Worm (Caenorhabditis elegans) whole organism, late embryonic: ENCODE results near the gene Y22D7AL.9.

ENCODE experiments used
- C08G9.2 ChIP-seq: sonication (generic microtip); optimal IDR thresholded peaks from 2 replicates; lab custom pipeline; 2016; ENCODE audit warnings: mild to moderate bottlenecking, missing genetic modification characterization, moderate library complexity, missing compliant biosample characterization
- K02D7.2 ChIP-seq: sonication (generic microtip); optimal IDR thresholded peaks from 2 replicates; lab custom pipeline; 2017; ENCODE audit warnings: mild to moderate bottlenecking, missing genetic modification characterization, missing compliant biosample characterization
- K09A11.1 ChIP-seq: sonication (generic microtip); optimal IDR thresholded peaks from 2 replicates; lab custom pipeline; 2017; ENCODE audit warnings: antibody characterized with exemption, mild to moderate bottlenecking, missing genetic modification characterization, missing compliant biosample characterization; ENCODE audit not compliant: insufficient read depth
- T23F11.4 ChIP-seq: fragments of 200-800 bp; sonication (Bioruptor generic); optimal IDR thresholded peaks from 2 replicates; lab custom pipeline; 2018; ENCODE audit warnings: mild to moderate bottlenecking, missing genetic modification characterization, missing compliant biosample characterization
- Y22D7AL.16 ChIP-seq: sonication (generic microtip); optimal IDR thresholded peaks from 2 replicates; lab custom pipeline; 2016; ENCODE audit warnings: missing genetic modification characterization, missing compliant biosample characterization
- ahr-1 ChIP-seq: sonication (generic microtip); optimal IDR thresholded peaks from 2 replicates; lab custom pipeline; 2016; ENCODE audit warnings: missing genetic modification characterization, missing compliant biosample characterization
- ama-1 ChIP-seq: fragments of 150-350 bp; optimal IDR thresholded peaks from 2 replicates; lab custom pipeline; 2014
- ceh-14 ChIP-seq: sonication (generic microtip); optimal IDR thresholded peaks from 2 replicates; lab custom pipeline; 2016; ENCODE audit warnings: missing genotype, missing genetic modification characterization, missing compliant biosample characterization
- ceh-19 ChIP-seq: fragments of 200-800 bp; sonication (Bioruptor generic); optimal IDR thresholded peaks from 2 replicates; lab custom pipeline; 2018; ENCODE audit warnings: mild to moderate bottlenecking, missing genetic modification characterization, missing compliant biosample characterization
- ceh-22 ChIP-seq: sonication (generic microtip); optimal IDR thresholded peaks from 2 replicates; lab custom pipeline; 2017; ENCODE audit warnings: missing biosample characterization, missing genetic modification characterization
- ceh-24 ChIP-seq: sonication (generic microtip); optimal IDR thresholded peaks from 2 replicates; lab custom pipeline; 2016; ENCODE audit warnings: mild to moderate bottlenecking, missing genetic modification characterization, missing compliant biosample characterization
- ceh-30 ChIP-seq: fragments of 150-350 bp; optimal IDR thresholded peaks from 2 replicates; lab custom pipeline; 2014; ENCODE audit warnings: missing biosample characterization, missing genetic modification characterization
- ceh-45 ChIP-seq: fragments of 200-800 bp; sonication (Bioruptor generic); IDR thresholded peaks from 2 replicates; pipeline ENCODE4 v1.3.6; 2022; ENCODE audit warnings: missing genetic modification reagents, missing genetic modification characterization, missing compliant biosample characterization
- ceh-48 ChIP-seq: sonication (generic microtip); optimal IDR thresholded peaks from 2 replicates; lab custom pipeline; 2016; ENCODE audit warnings: missing genetic modification characterization, inconsistent platforms, missing compliant biosample characterization
- ceh-6 ChIP-seq: fragments of 200-800 bp; sonication (Bioruptor generic); optimal IDR thresholded peaks from 2 replicates; lab custom pipeline; 2018; ENCODE audit warnings: mild to moderate bottlenecking, missing genetic modification characterization, missing compliant biosample characterization
- ceh-9 ChIP-seq: sonication (generic microtip); optimal IDR thresholded peaks from 2 replicates; lab custom pipeline; 2016; ENCODE audit warnings: mild to moderate bottlenecking, missing genetic modification characterization, inconsistent platforms, missing compliant biosample characterization
- elt-2 ChIP-seq: sonication (generic microtip); optimal IDR thresholded peaks from 2 replicates; lab custom pipeline; 2016; ENCODE audit warnings: missing genetic modification reagents, missing genetic modification characterization, missing compliant biosample characterization
- elt-4 ChIP-seq: sonication (generic microtip); optimal IDR thresholded peaks from 2 replicates; lab custom pipeline; 2016; ENCODE audit warnings: missing genetic modification characterization, missing compliant biosample characterization
- eyg-1 ChIP-seq: sonication (generic microtip); optimal IDR thresholded peaks from 2 replicates; lab custom pipeline; 2016; ENCODE audit warnings: missing genotype, missing genetic modification characterization, missing compliant biosample characterization
- fkh-6 ChIP-seq: sonication (generic microtip); optimal IDR thresholded peaks from 2 replicates; lab custom pipeline; 2016; ENCODE audit warnings: missing genetic modification characterization, missing compliant biosample characterization
- hlh-13 ChIP-seq: fragments of 200-800 bp; sonication (Bioruptor generic); optimal IDR thresholded peaks from 2 replicates; lab custom pipeline; 2018; ENCODE audit warnings: mild to moderate bottlenecking, missing genetic modification characterization, missing compliant biosample characterization
- hlh-30 ChIP-seq: sonication (generic microtip); optimal IDR thresholded peaks from 2 replicates; lab custom pipeline; 2017; ENCODE audit warnings: antibody characterized with exemption, missing genetic modification characterization, missing compliant biosample characterization; ENCODE audit not compliant: insufficient read depth
- hlh-6 ChIP-seq: sonication (generic microtip); optimal IDR thresholded peaks from 2 replicates; lab custom pipeline; 2016; ENCODE audit warnings: missing genotype, missing genetic modification characterization, missing compliant biosample characterization
- hlh-8 ChIP-seq: sonication (generic microtip); optimal IDR thresholded peaks from 2 replicates; lab custom pipeline; 2016; ENCODE audit warnings: missing genotype, missing genetic modification characterization, missing compliant biosample characterization
- madf-2 ChIP-seq: sonication (generic microtip); optimal IDR thresholded peaks from 2 replicates; lab custom pipeline; 2017; ENCODE audit warnings: missing genetic modification characterization, missing compliant biosample characterization
- nfya-1 ChIP-seq: sonication (generic microtip); optimal IDR thresholded peaks from 2 replicates; lab custom pipeline; 2017; ENCODE audit warnings: missing genetic modification characterization, mild to moderate bottlenecking, missing compliant biosample characterization, antibody characterized with exemption, moderate library complexity
- nhr-11 ChIP-seq: fragments of 150-350 bp; optimal IDR thresholded peaks from 2 replicates; lab custom pipeline; 2014; ENCODE audit warnings: missing biosample characterization, missing genetic modification characterization
- nhr-232 ChIP-seq: sonication (generic microtip); optimal IDR thresholded peaks from 2 replicates; lab custom pipeline; 2016; ENCODE audit warnings: missing genetic modification characterization, missing compliant biosample characterization
- odd-2 ChIP-seq: sonication (generic microtip); optimal IDR thresholded peaks from 2 replicates; lab custom pipeline; 2017; ENCODE audit warnings: antibody characterized with exemption, mild to moderate bottlenecking, missing genetic modification characterization, missing compliant biosample characterization
- pag-3 ChIP-seq: sonication (generic microtip); optimal IDR thresholded peaks from 2 replicates; lab custom pipeline; 2016; ENCODE audit warnings: missing compliant biosample characterization, missing genetic modification characterization, borderline replicate concordance
- pat-9 ChIP-seq: fragments of 200-800 bp; sonication (Bioruptor generic); optimal IDR thresholded peaks from 2 replicates; lab custom pipeline; 2018; ENCODE audit warnings: mild to moderate bottlenecking, missing genetic modification characterization, moderate library complexity, missing compliant biosample characterization
- pax-1 ChIP-seq: fragments of 150-350 bp; optimal IDR thresholded peaks from 2 replicates; lab custom pipeline; 2014; ENCODE audit warnings: missing biosample characterization, missing genetic modification characterization
- pha-4 ChIP-seq: fragments of 150-350 bp; optimal IDR thresholded peaks from 2 replicates; lab custom pipeline; 2018; ENCODE audit warnings: missing biosample characterization, missing genetic modification reagents, missing genetic modification characterization
- pros-1 ChIP-seq: fragments of 150-350 bp; optimal IDR thresholded peaks from 2 replicates; lab custom pipeline; 2014; ENCODE audit warnings: missing biosample characterization, missing genetic modification reagents, missing genetic modification characterization
- rnt-1 ChIP-seq: sonication (generic microtip); optimal IDR thresholded peaks from 2 replicates; lab custom pipeline; 2016; ENCODE audit warnings: missing genetic modification characterization, missing compliant biosample characterization
- sdc-2 ChIP-seq: sonication (generic microtip); optimal IDR thresholded peaks from 2 replicates; lab custom pipeline; 2016; ENCODE audit warnings: missing genotype, missing genetic modification characterization, missing compliant biosample characterization
- sox-4 ChIP-seq: sonication (generic microtip); optimal IDR thresholded peaks from 2 replicates; lab custom pipeline; 2017; ENCODE audit warnings: mild to moderate bottlenecking, missing genetic modification characterization, inconsistent platforms, missing compliant biosample characterization
- tbx-2 ChIP-seq: sonication (generic microtip); optimal IDR thresholded peaks from 2 replicates; lab custom pipeline; 2016; ENCODE audit warnings: missing genetic modification characterization, missing compliant biosample characterization
- ttx-3 ChIP-seq: sonication (generic microtip); optimal IDR thresholded peaks from 2 replicates; lab custom pipeline; 2016; ENCODE audit warnings: missing genetic modification reagents, missing genetic modification characterization, missing compliant biosample characterization
- unc-3 ChIP-seq, 2 experiments: fragments of 200-800 bp in 1 of 2; sonication (Bioruptor generic) in 1 of 2; sonication (generic microtip) in 1 of 2; conservative IDR thresholded peaks in 1 of 2; optimal IDR thresholded peaks in 1 of 2; 2 replicates each; pipeline versions ENCODE4 v1.3.6 to Lab custom; 2016 to 2022; ENCODE audit warnings: missing compliant biosample characterization in 2 of 2, missing genetic modification characterization in 2 of 2, missing genetic modification reagents in 1 of 2
- unc-42 ChIP-seq: sonication (generic microtip); optimal IDR thresholded peaks from 2 replicates; lab custom pipeline; 2016; ENCODE audit warnings: missing genotype, missing genetic modification characterization, missing compliant biosample characterization
- unc-86 ChIP-seq: sonication (generic microtip); optimal IDR thresholded peaks from 2 replicates; lab custom pipeline; 2016; ENCODE audit warnings: missing genetic modification characterization, missing compliant biosample characterization
- zip-5 ChIP-seq: sonication (generic microtip); optimal IDR thresholded peaks from 2 replicates; lab custom pipeline; 2016; ENCODE audit warnings: missing genetic modification characterization, missing compliant biosample characterization
- ztf-16 ChIP-seq: sonication (generic microtip); optimal IDR thresholded peaks from 2 replicates; lab custom pipeline; 2017; ENCODE audit warnings: missing genetic modification characterization, missing compliant biosample characterization

Gene Y22D7AL.9

ce11 chrIII:1612974-1613568 is 762 bp downstream of the Y22D7AL.9 start:
- TF ChIP-seq rnt-1 (tag; lab: Kevin White, UChicago) (no peak), nhr-11 (tag; lab: Kevin White, UChicago) (no peak), ceh-24 (tag; lab: Kevin White, UChicago) (no peak), pag-3 (tag; lab: Kevin White, UChicago) (no peak), K09A11.1 (tag; lab: Kevin White, UChicago) (no peak), fkh-6 (tag; lab: Kevin White, UChicago) (no peak), ama-1 (lab: Kevin White, UChicago) (no peak), ceh-22 (tag; lab: Kevin White, UChicago) (no peak), hlh-6 (tag; lab: Kevin White, UChicago) (no peak), hlh-13 (GFP tag; lab: Kevin White, UChicago) (no peak), C08G9.2 (tag; lab: Kevin White, UChicago) (no peak), elt-2 (tag; lab: Kevin White, UChicago) (no peak), pax-1 (tag; lab: Kevin White, UChicago) (no peak), odd-2 (no peak), elt-4 (no peak), K02D7.2 (no peak), ceh-9 (no peak), hlh-30 (tag; lab: Kevin White, UChicago) (no peak), ttx-3 (tag; lab: Kevin White, UChicago) (no peak), sox-4 (tag; lab: Kevin White, UChicago) (no peak)

- TF ChIP-seq pax-1 (tag; lab: Kevin White, UChicago) (no peak), ahr-1 (tag; lab: Kevin White, UChicago) (no peak), ceh-48 (tag; lab: Kevin White, UChicago) (peak; percentile 28), ceh-45 (GFP tag; lab: Robert Waterston, UW) (no peak)
Observed at ce11 chrIII:1610938-1611337, 2.9 kb downstream of the Y22D7AL.9 start.

- TF ChIP-seq ceh-48 (tag; lab: Kevin White, UChicago) (peak; percentile 5), sdc-2 (tag; lab: Kevin White, UChicago) (no peak)
Observed at ce11 chrIII:1607659-1608058, 6.2 kb downstream of the Y22D7AL.9 start.

ce11 chrIII:1604514-1604976 is 9.3 kb downstream of the Y22D7AL.9 start, which contains the start of gene Y22D7AL.6:
Y22D7AL.6 (plus strand) TSS chrIII:1604926.
- peak; percentile 32 for TF ChIP-seq Y22D7AL.16
- no peak for TF ChIP-seq eyg-1
- TF ChIP-seq zip-5 (tag; lab: Kevin White, UChicago) = peak; percentile 22
- TF ChIP-seq pat-9 = peak; percentile 62
- TF ChIP-seq nhr-11 (tag; lab: Kevin White, UChicago) = no peak
- TF ChIP-seq unc-3 (GFP tag; conservative IDR thresholded peaks at IDR 0.05; lab: Robert Waterston, UW) = peak; percentile 39; the same call in 1 of the 2 replicates
- peak; percentile 30 for TF ChIP-seq unc-3 (tag; optimal IDR thresholded peaks at IDR 0.05; lab: Kevin White, UChicago)
- peak; percentile 46 for TF ChIP-seq ttx-3 (tag; lab: Kevin White, UChicago)
- peak; percentile 55 for TF ChIP-seq ahr-1 (tag; lab: Kevin White, UChicago)
- TF ChIP-seq K09A11.1 (tag; lab: Kevin White, UChicago) = peak; percentile 62
- peak; percentile 25 for TF ChIP-seq rnt-1 (tag; lab: Kevin White, UChicago)
- TF ChIP-seq hlh-8 (tag; lab: Kevin White, UChicago) = no peak
- TF ChIP-seq nfya-1 (tag; lab: Kevin White, UChicago) = peak; percentile 7
- TF ChIP-seq T23F11.4 = no peak
- no peak for TF ChIP-seq pax-1 (tag; lab: Kevin White, UChicago)
- TF ChIP-seq odd-2 = no peak
- TF ChIP-seq unc-42 (tag; lab: Kevin White, UChicago) = peak; percentile 21
- peak; percentile 74 for TF ChIP-seq ztf-16 (tag; lab: Kevin White, UChicago)
- peak; percentile 28 for TF ChIP-seq tbx-2
- peak; percentile 77 for TF ChIP-seq ceh-6 (GFP tag; lab: Kevin White, UChicago)
- TF ChIP-seq unc-86 (tag; lab: Kevin White, UChicago) = peak; percentile 59
- TF ChIP-seq madf-2 (tag; lab: Kevin White, UChicago) = peak; percentile 42
- TF ChIP-seq nhr-232 = peak; percentile 62
- TF ChIP-seq pros-1 (tag; lab: Kevin White, UChicago) = peak; percentile 46
- TF ChIP-seq ceh-14 = no peak
- TF ChIP-seq ceh-19 (GFP tag; lab: Kevin White, UChicago) = peak; percentile 48
- TF ChIP-seq pha-4 (tag; lab: Kevin White, UChicago) = no peak
- TF ChIP-seq hlh-30 (tag; lab: Kevin White, UChicago) = no peak
- TF ChIP-seq ceh-30 = no peak
- no peak for TF ChIP-seq ceh-45 (GFP tag; lab: Robert Waterston, UW)
